Worm (Caenorhabditis elegans): Measurements from ENCODE around the gene gpd-1.

- TF ChIP-seq unc-39 (tag; optimal IDR thresholded peaks at IDR 0.05) = no peak
- TF ChIP-seq fos-1 (tag; optimal IDR thresholded peaks at IDR 0.05) = no peak
- TF ChIP-seq lin-11 (tag; optimal IDR thresholded peaks at IDR 0.05) = no peak
These were observed 16.0 kb upstream of the gpd-1 start for ce11 chrII:10377901-10378300.

Data from whole organism, L2 larva.